Worm (Caenorhabditis elegans) whole organism, young adult: Measurements from ENCODE around the gene K10F12.7.

Experiments
- F57C9.4 ChIP-seq: sonication (generic microtip); optimal IDR thresholded peaks from 2 replicates; lab custom pipeline; 2017; ENCODE audit warnings: mild to moderate bottlenecking, missing genetic modification characterization, missing compliant biosample characterization
- ccch-3 ChIP-seq: fragments of 200-800 bp; sonication (Bioruptor generic); optimal IDR thresholded peaks from 2 replicates; lab custom pipeline; 2018; ENCODE audit warnings: mild to moderate bottlenecking, missing genetic modification characterization, missing compliant biosample characterization
- lir-1 ChIP-seq: fragments of 200-800 bp; sonication (Bioruptor generic); conservative IDR thresholded peaks from 2 replicates; pipeline ENCODE4 v1.3.6; 2022; ENCODE audit warnings: missing genetic modification reagents, missing genetic modification characterization, missing compliant biosample characterization
- snpc-4 ChIP-seq, 5 experiments: fragments of 150-350 bp in 1 of 5; sonication (generic microtip) in 4 of 5; optimal IDR thresholded peaks; 2 replicates each; lab custom pipeline; 2014 to 2018; ENCODE audit warnings: missing genetic modification characterization in 5 of 5, missing biosample characterization in 3 of 5, antibody characterized with exemption in 2 of 5, mild to moderate bottlenecking in 2 of 5, missing compliant biosample characterization in 2 of 5, missing genotype in 2 of 5, moderate library complexity in 2 of 5, missing genetic modification reagents in 1 of 5
- unc-62 ChIP-seq: fragments of 150-350 bp; optimal IDR thresholded peaks from 2 replicates; lab custom pipeline; 2014; ENCODE audit warnings: missing biosample characterization, missing genetic modification reagents, missing genetic modification characterization
- xnd-1 ChIP-seq: sonication (generic microtip); optimal IDR thresholded peaks from 2 replicates; lab custom pipeline; 2016; ENCODE audit warnings: missing genotype, missing genetic modification reagents, missing genetic modification characterization, missing compliant biosample characterization
- ztf-28 ChIP-seq: fragments of 200-800 bp; sonication (Bioruptor generic); IDR thresholded peaks from 2 replicates; pipeline ENCODE4 v1.3.6; 2022; ENCODE audit warnings: missing genetic modification reagents, missing genetic modification characterization, missing compliant biosample characterization

DNA sequence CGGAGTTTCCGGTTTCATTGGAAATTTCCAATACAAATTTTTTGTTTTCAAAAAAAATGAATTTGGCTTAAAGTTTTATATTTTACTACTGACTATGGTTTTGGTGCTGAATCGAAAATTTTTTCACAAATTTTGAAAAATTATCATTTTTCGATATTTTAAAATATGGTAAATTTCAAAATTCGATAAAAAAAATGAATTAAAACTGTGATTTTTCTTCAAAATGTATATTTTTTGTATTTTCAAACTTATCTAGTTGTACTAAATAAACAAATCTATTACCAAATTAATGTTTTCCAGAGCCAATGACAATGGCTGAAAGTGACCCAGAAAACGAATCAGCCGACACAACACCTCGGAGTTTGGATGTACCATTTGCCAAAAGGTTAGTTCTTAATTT is 16.7 kb downstream of the K10F12.7 start, which contains the start of gene pll-1:
- no peak for TF ChIP-seq snpc-4 (GFP tag; optimal IDR thresholded peaks at IDR 0.05; lab: Kevin White, UChicago)
- TF ChIP-seq snpc-4 (tag; optimal IDR thresholded peaks at IDR 0.05; lab: Kevin White, UChicago): no peak
- no peak for TF ChIP-seq lir-1
- TF ChIP-seq unc-62: no peak
- no peak for TF ChIP-seq ztf-28 (GFP tag; lab: Robert Waterston, UW)
- no peak for TF ChIP-seq F57C9.4 (tag; lab: Kevin White, UChicago)
- TF ChIP-seq ccch-3: no peak
- no peak for TF ChIP-seq xnd-1
